Worm (Caenorhabditis elegans) whole organism, L4 larva: ENCODE measurements around the gene F13B6.2.

Source experiments
- F49E8.2 ChIP-seq: sonication (generic microtip); optimal IDR thresholded peaks from 2 replicates; lab custom pipeline; 2016; ENCODE audit warnings: missing compliant biosample characterization, mild to moderate bottlenecking, missing genetic modification characterization, borderline replicate concordance
- T20F7.1 ChIP-seq: fragments of 200-800 bp; sonication (Bioruptor generic); optimal IDR thresholded peaks from 2 replicates; lab custom pipeline; 2018; ENCODE audit warnings: mild to moderate bottlenecking, missing genetic modification characterization, missing compliant biosample characterization
- Y105C5A.15 ChIP-seq: fragments of 200-800 bp; sonication (Bioruptor generic); IDR thresholded peaks from 2 replicates; pipeline ENCODE4 v1.3.6; 2022; ENCODE audit warnings: missing genetic modification characterization, missing compliant biosample characterization
- Y48G9A.11 ChIP-seq: fragments of 200-800 bp; sonication (Bioruptor generic); IDR thresholded peaks from 2 replicates; pipeline ENCODE4 v1.3.6; 2022; ENCODE audit warnings: missing genetic modification reagents, missing genetic modification characterization, missing compliant biosample characterization
- aha-1 ChIP-seq: fragments of 150-350 bp; peaks from one replicate; lab custom pipeline; 2014; ENCODE audit warnings: missing biosample characterization, missing genetic modification characterization
- ceh-28 ChIP-seq: fragments of 150-350 bp; optimal IDR thresholded peaks from 2 replicates; lab custom pipeline; 2014; ENCODE audit warnings: missing biosample characterization, missing genetic modification reagents, missing genetic modification characterization
- ceh-44 ChIP-seq: fragments of 200-800 bp; sonication (Bioruptor generic); IDR thresholded peaks from 2 replicates; pipeline ENCODE4 v1.3.6; 2022; ENCODE audit warnings: missing genetic modification reagents, missing genetic modification characterization, missing compliant biosample characterization
- ctbp-1 ChIP-seq: fragments of 200-800 bp; sonication (Bioruptor generic); IDR thresholded peaks from 2 replicates; pipeline ENCODE4 v1.3.6; 2022; ENCODE audit warnings: missing genetic modification reagents, missing genetic modification characterization, missing compliant biosample characterization
- daf-12 ChIP-seq: fragments of 150-350 bp; optimal IDR thresholded peaks from 2 replicates; lab custom pipeline; 2014; ENCODE audit warnings: missing biosample characterization, missing genetic modification reagents, missing genetic modification characterization
- daf-8 ChIP-seq: fragments of 200-800 bp; sonication (Bioruptor generic); IDR thresholded peaks from 2 replicates; pipeline ENCODE4 v1.3.6; 2022; ENCODE audit warnings: missing genetic modification characterization, missing compliant biosample characterization
- dmd-6 ChIP-seq: fragments of 200-800 bp; sonication (Bioruptor generic); IDR thresholded peaks from 2 replicates; pipeline ENCODE4 v1.3.6; 2022; ENCODE audit warnings: missing genetic modification reagents, missing genetic modification characterization, missing compliant biosample characterization
- dpl-1 ChIP-seq: fragments of 150-350 bp; optimal IDR thresholded peaks from 2 replicates; lab custom pipeline; 2014; ENCODE audit warnings: missing biosample characterization, missing genetic modification reagents, missing genetic modification characterization
- fkh-10 ChIP-seq: fragments of 150-350 bp; optimal IDR thresholded peaks from 2 replicates; lab custom pipeline; 2014; ENCODE audit warnings: missing biosample characterization, missing genetic modification reagents, missing genetic modification characterization
- hmg-1.1 ChIP-seq: fragments of 200-800 bp; sonication (Bioruptor generic); IDR thresholded peaks from 2 replicates; pipeline ENCODE4 v1.3.6; 2022; ENCODE audit warnings: missing genetic modification reagents, missing genetic modification characterization, missing compliant biosample characterization
- lin-38 ChIP-seq: fragments of 200-800 bp; sonication (Bioruptor generic); IDR thresholded peaks from 2 replicates; pipeline ENCODE4 v1.3.6; 2022; ENCODE audit warnings: missing genetic modification reagents, missing genetic modification characterization, missing compliant biosample characterization
- madf-5 ChIP-seq, 2 experiments: fragments of 200-800 bp; sonication (Bioruptor generic); IDR thresholded peaks; 2 replicates each; pipeline ENCODE4 v1.3.6; 2022; ENCODE audit warnings: missing compliant biosample characterization in 2 of 2, missing genetic modification characterization in 2 of 2
- mdl-1 ChIP-seq, 2 experiments: fragments of 150-350 bp in 1 of 2; sonication (generic microtip) in 1 of 2; optimal IDR thresholded peaks; 2 replicates each; lab custom pipeline; 2014 to 2017; ENCODE audit warnings: missing biosample characterization in 2 of 2, missing genetic modification characterization in 2 of 2
- mes-2 ChIP-seq: sonication (generic microtip); optimal IDR thresholded peaks from 2 replicates; lab custom pipeline; 2016; ENCODE audit warnings: missing genotype, mild to moderate bottlenecking, missing genetic modification characterization, missing compliant biosample characterization; ENCODE audit not compliant: poor library complexity, severe bottlenecking
- nhr-102 ChIP-seq: sonication (generic microtip); optimal IDR thresholded peaks from 2 replicates; lab custom pipeline; 2016; ENCODE audit warnings: mild to moderate bottlenecking, missing genetic modification characterization, moderate library complexity, missing compliant biosample characterization
- nhr-28 ChIP-seq: fragments of 150-350 bp; optimal IDR thresholded peaks from 2 replicates; lab custom pipeline; 2014; ENCODE audit warnings: missing biosample characterization, missing genetic modification characterization
- nhr-48 ChIP-seq: sonication (generic microtip); optimal IDR thresholded peaks from 2 replicates; lab custom pipeline; 2016; ENCODE audit warnings: mild to moderate bottlenecking, missing genetic modification characterization, missing compliant biosample characterization
- pha-4 ChIP-seq, 2 experiments: fragments of 150-350 bp in 1 of 2; fragments of 200-800 bp in 1 of 2; sonication (Bioruptor generic) in 1 of 2; IDR thresholded peaks in 1 of 2; optimal IDR thresholded peaks in 1 of 2; 2 replicates each; pipeline versions ENCODE4 v1.3.6 to Lab custom; 2014 to 2022; ENCODE audit warnings: missing genetic modification characterization in 2 of 2, missing genetic modification reagents in 2 of 2, missing biosample characterization in 1 of 2, missing compliant biosample characterization in 1 of 2
- skn-1 ChIP-seq: fragments of 150-350 bp; optimal IDR thresholded peaks from 2 replicates; lab custom pipeline; 2014; ENCODE audit warnings: missing biosample characterization, missing genetic modification characterization
- snpc-1.2 ChIP-seq: fragments of 200-800 bp; sonication (Bioruptor generic); IDR thresholded peaks from 2 replicates; pipeline ENCODE4 v1.3.6; 2022; ENCODE audit warnings: missing genetic modification reagents, missing genetic modification characterization, missing compliant biosample characterization
- spr-3 ChIP-seq: fragments of 200-800 bp; sonication (Bioruptor generic); optimal IDR thresholded peaks from 2 replicates; lab custom pipeline; 2018; ENCODE audit warnings: mild to moderate bottlenecking, missing genetic modification characterization, missing compliant biosample characterization
- unc-130 ChIP-seq: sonication (generic microtip); optimal IDR thresholded peaks from 2 replicates; lab custom pipeline; 2016; ENCODE audit warnings: missing genetic modification reagents, missing genetic modification characterization, missing compliant biosample characterization
- unc-62 ChIP-seq, 3 experiments: fragments of 150-350 bp in 1 of 3; sonication (generic microtip); optimal IDR thresholded peaks in 2 of 3; peaks in 1 of 3; 1 replicate in 1 of 3; 2 replicates in 2 of 3; lab custom pipeline; 2014 to 2017; ENCODE audit warnings: missing biosample characterization in 3 of 3, missing genetic modification characterization in 3 of 3, missing genetic modification reagents in 3 of 3, missing genotype in 1 of 3
- vab-7 ChIP-seq: fragments of 200-800 bp; sonication (Bioruptor generic); IDR thresholded peaks from 2 replicates; pipeline ENCODE4 v1.3.6; 2022; ENCODE audit warnings: missing genetic modification reagents, missing genetic modification characterization, missing compliant biosample characterization
- zip-11 ChIP-seq: fragments of 200-800 bp; sonication (Bioruptor generic); IDR thresholded peaks from 2 replicates; pipeline ENCODE4 v1.3.6; 2022; ENCODE audit warnings: missing genetic modification characterization, missing compliant biosample characterization

The F13B6.2 gene

DNA sequence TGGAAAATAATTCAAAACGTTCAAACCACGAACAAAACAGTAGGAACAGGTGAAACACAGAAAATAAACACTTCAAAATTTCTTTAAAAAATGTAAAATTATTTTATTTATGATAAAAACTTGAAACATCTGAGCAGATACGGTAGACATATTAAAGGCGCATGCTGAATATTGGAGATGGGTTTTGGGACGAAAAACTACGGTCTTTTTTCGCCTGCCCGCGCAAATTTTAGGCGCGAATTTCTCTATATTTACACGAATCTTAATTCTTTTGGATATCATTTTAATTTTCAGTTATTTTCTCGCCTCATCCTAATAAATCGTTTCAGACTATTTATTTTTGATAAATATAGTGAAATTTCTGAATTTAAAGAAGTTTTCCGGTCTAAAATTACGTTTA is 17.6 kb upstream of the F13B6.2 start:
- TF ChIP-seq Y105C5A.15 (GFP tag; lab: Robert Waterston, UW): no peak
- TF ChIP-seq ceh-44: 0 out of 2 replicates have a peak, but pooled peaks have one; percentile 12
- no peak for TF ChIP-seq pha-4 (GFP tag; IDR thresholded peaks at IDR 0.05; lab: Robert Waterston, UW)
- TF ChIP-seq pha-4 (tag; optimal IDR thresholded peaks at IDR 0.05; lab: Kevin White, UChicago): no peak
- peak; percentile 85 for TF ChIP-seq unc-130 (GFP tag; lab: Kevin White, UChicago)
- TF ChIP-seq ctbp-1: no peak
- TF ChIP-seq nhr-28 (tag; lab: Kevin White, UChicago): no peak
- TF ChIP-seq snpc-1.2 (GFP tag; lab: Robert Waterston, UW): peak; percentile 76
- peak; percentile 62 for TF ChIP-seq Y48G9A.11 (GFP tag; lab: Robert Waterston, UW)
- TF ChIP-seq madf-5 (GFP tag; IDR thresholded peaks at IDR 0.05; lab: Robert Waterston, UW): no peak
- TF ChIP-seq lin-38: peak; percentile 66
- peak; percentile 74 for TF ChIP-seq F49E8.2 (tag; lab: Kevin White, UChicago)
- no peak for TF ChIP-seq daf-8 (GFP tag; lab: Robert Waterston, UW)
- TF ChIP-seq dpl-1: no peak

DNA sequence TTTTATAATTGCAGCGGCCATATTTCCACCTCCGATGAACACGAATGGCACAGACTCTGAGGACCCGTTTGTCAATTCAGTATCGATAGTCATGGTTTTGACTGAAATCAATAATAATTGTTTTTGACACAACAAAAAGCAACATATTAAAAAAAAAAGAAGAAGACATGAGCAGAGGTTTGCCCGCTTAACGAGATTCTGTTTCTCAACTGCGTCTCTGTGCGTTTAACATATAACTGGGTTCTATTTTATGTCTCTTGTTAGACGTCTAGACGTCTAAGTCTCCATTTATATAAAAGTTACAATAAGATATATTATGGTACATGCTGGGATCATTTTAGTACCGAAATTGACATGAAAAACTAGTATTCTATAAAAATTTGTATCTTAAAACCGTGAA is 17.1 kb upstream of the F13B6.2 start, which contains the start of gene pycr-4:
Gene pycr-4 (minus strand): TSS at position 101 of the 400 bp plus-strand sequence.
- TF ChIP-seq zip-11 (GFP tag; lab: Robert Waterston, UW) (no peak), skn-1 (tag; lab: Kevin White, UChicago) (no peak), nhr-102 (tag; lab: Kevin White, UChicago) (no peak), hmg-1.1 (GFP tag; lab: Robert Waterston, UW) (no peak), unc-130 (GFP tag; lab: Kevin White, UChicago) (no peak), vab-7 (GFP tag; lab: Robert Waterston, UW) (no peak), mes-2 (tag; lab: Kevin White, UChicago) (no peak), aha-1 (tag; lab: Kevin White, UChicago) (no peak), daf-12 (tag; lab: Kevin White, UChicago) (no peak), ceh-28 (tag; lab: Kevin White, UChicago) (no peak), nhr-48 (tag; lab: Kevin White, UChicago) (no peak)

DNA sequence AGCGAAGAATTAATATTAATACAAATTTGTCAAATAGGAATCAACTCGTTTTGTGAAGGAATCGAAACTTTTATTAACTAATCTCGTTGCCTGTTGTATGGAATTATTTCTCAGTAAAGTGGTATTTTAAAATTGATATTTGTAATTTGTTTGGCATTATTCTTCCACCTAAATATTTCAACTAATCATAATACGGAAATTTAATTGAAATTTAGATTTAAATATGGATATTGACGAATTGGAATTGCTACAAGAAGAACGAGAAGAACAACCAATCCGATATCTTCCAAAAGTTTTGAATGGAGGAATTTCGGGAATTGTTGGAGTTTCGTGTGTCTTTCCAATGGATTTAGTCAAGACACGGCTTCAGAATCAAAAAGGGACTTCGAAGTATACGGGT is 14.7 kb upstream of the F13B6.2 start, which contains the start of gene slc-25A18.2:
Gene slc-25A18.2 (plus strand): TSS at position 216 of the 400 bp plus-strand sequence.
- peak in 1 of 2 experiments; percentile 68 for TF ChIP-seq unc-62 (GFP tag; optimal IDR thresholded peaks at IDR 0.05 in 1 of 2; lab: Kevin White, UChicago)
- no peak for TF ChIP-seq unc-62 (tag; optimal IDR thresholded peaks at IDR 0.05; lab: Kevin White, UChicago)
- TF ChIP-seq fkh-10 (GFP tag; lab: Kevin White, UChicago): no peak
- no peak for TF ChIP-seq T20F7.1 (GFP tag; lab: Kevin White, UChicago)
- TF ChIP-seq lin-38: no peak

DNA sequence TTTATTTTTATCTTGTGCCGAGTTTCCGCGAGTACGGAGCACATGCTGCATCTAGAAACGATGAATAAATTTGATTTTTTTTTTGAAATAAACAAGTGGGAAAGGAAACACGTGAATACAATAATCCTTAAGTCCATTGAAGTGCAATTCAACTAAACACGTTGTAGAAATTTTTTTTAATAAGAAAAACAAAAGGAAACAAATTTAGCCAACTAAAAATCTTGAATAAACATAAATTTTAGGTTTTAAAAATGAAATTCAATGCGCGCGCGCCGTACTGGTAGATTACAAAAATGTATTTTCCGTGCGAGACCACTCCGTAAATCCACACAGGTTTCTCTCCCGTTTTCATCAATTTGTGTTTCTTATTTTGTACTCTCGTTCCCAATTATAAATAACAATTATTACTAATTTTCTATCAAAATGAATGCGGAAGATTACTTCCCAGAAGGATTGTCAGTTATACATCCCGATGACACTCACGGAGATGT is 13.1 kb upstream of the F13B6.2 start, which contains the start of the genes plk-3 and F55G1.6:
Gene plk-3 (minus strand): TSS at position 51 of the 491 bp plus-strand sequence.
Gene F55G1.6 (plus strand): TSS at position 359 of the 491 bp plus-strand sequence.
- TF ChIP-seq spr-3 (GFP tag; lab: Kevin White, UChicago): no peak
- TF ChIP-seq unc-130 (GFP tag; lab: Kevin White, UChicago): peak; percentile 11

DNA sequence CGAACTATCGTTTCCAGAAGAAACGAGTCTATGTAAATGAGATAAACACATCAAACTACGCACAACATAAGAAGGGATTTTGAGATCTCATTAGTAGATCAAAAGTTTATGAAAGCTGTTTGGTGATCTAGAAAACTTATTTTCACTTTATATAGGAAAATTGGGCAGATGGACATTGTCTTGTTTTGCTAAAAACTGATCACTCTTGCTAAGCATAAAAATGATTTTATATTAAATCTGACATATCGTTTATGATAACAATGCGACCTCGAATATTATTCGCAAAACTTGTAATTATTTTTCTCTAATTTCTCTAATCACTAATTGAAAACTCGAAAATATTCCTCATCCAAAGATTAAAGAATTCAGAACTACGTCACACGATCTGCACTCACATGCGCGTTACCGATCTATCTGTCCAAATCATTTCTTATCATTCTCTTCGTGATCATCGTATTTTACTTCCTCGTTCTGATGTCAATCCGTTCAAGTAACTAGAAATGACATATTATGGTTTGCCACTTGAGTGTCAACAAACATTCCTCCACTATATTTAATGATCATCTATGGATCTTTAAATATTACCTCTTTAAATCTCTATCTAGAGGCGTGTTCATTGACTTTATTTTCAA is 9.8 kb upstream of the F13B6.2 start, which contains the start of gene F55G1.7:
Gene F55G1.7 (minus strand): TSS at position 51 of the 632 bp plus-strand sequence.
- TF ChIP-seq ceh-28 (tag; lab: Kevin White, UChicago): no peak
- TF ChIP-seq dmd-6: peak; percentile 40
- TF ChIP-seq nhr-28 (tag; lab: Kevin White, UChicago): peak; percentile 12
- peak in 1 of 2 experiments; percentile 12 for TF ChIP-seq mdl-1 (tag; optimal IDR thresholded peaks at IDR 0.05; lab: Kevin White, UChicago)
- peak in 1 of 2 experiments; percentile 85 for TF ChIP-seq unc-62 (GFP tag; optimal IDR thresholded peaks at IDR 0.05 in 1 of 2; lab: Kevin White, UChicago)
- TF ChIP-seq unc-62 (tag; optimal IDR thresholded peaks at IDR 0.05; lab: Kevin White, UChicago): no peak
